Fruit fly (Drosophila melanogaster) whole organism: ENCODE results near the gene Nfs1.

Experiments
- pan ChIP-seq: fragments of >200 bp; optimal IDR thresholded peaks from 2 replicates; lab custom pipeline; 2017
- usp ChIP-seq: fragments of >200 bp; optimal IDR thresholded peaks from 2 replicates; lab custom pipeline; 2017; ENCODE audit warnings: missing biosample characterization, missing genetic modification characterization, mixed read lengths

DNA sequence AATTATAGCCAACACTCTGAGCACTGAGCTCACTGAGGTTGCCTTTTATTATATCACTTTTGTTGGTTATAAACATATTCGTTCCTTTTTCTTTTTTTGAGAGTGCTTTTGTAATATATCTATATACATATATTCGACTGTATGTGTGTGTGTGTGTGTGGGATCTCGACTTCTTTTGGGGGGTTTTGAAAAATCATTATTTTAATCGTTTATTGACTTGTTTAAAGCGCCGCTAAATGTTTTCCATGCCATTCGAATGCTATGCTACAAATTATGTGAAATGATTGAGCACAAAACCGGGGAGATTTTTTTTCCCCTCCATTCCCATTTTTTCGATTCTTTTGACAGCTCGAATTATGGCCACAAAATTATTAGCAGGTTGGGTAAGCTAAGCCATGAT, 30.0 kb upstream of the Nfs1 start:
- TF ChIP-seq usp (GFP tag; lab: Kevin White, UChicago) (no peak), pan (lab: Kevin White, UChicago) (no peak)
